Fruit fly (Drosophila melanogaster): ENCODE data around the gene CG3285.
A peak's percentile ranks its signal among the peaks of the same experiment; 100 is the strongest.

CG3285 gene

dm6 chr2L:3376684-3377086 lies 46.0 kb downstream of the CG3285 start, which contains the start of the genes CG9662 and Ptpa (continued):
- TF ChIP-seq Lhr (GFP tag; optimal IDR thresholded peaks at IDR 0.05) (peak; percentile 78), corto (GFP tag; optimal IDR thresholded peaks at IDR 0.05) (no peak), CG4820 (GFP tag; optimal IDR thresholded peaks at IDR 0.05) (peak; percentile 80), crol (GFP tag; IDR thresholded peaks at IDR 0.05) (no peak), fd102C (GFP tag; optimal IDR thresholded peaks at IDR 0.05) (no peak), NfI (GFP tag; optimal IDR thresholded peaks at IDR 0.05) (peak; percentile 82), wek (GFP tag; optimal IDR thresholded peaks at IDR 0.05) (no peak), z (GFP tag; IDR thresholded peaks at IDR 0.05) (no peak), dati (GFP tag; IDR thresholded peaks at IDR 0.05) (no peak), Neu2 (GFP tag; optimal IDR thresholded peaks at IDR 0.05; ENCODE audit: borderline replicate concordance) (peak; percentile 15), CG17359 (tag; optimal IDR thresholded peaks at IDR 0.05) (peak; percentile 66), ham (GFP tag; IDR thresholded peaks at IDR 0.05) (peak; percentile 64; the same call in 1 of the 2 replicates), CG12155 (GFP tag; optimal IDR thresholded peaks at IDR 0.05) (peak; percentile 81), Nf-YA (GFP tag; IDR thresholded peaks at IDR 0.05) (peak; percentile 45; the same call in 1 of the 2 replicates), Ravus (GFP tag; IDR thresholded peaks at IDR 0.05) (peak; percentile 61), hb (GFP tag; IDR thresholded peaks at IDR 0.05; ENCODE audit: partially characterized antibody) (peak; percentile 88), sug (tag; optimal IDR thresholded peaks at IDR 0.05) (peak; percentile 78), Fer1 (GFP tag; optimal IDR thresholded peaks at IDR 0.05) (no peak), chinmo (GFP tag; IDR thresholded peaks at IDR 0.05; ENCODE audit: partially characterized antibody) (0 out of 4 replicates have a peak, but pooled peaks have one; percentile 72), CG31224 (GFP tag; IDR thresholded peaks at IDR 0.05) (peak; percentile 73), HLHmδ (GFP tag; optimal IDR thresholded peaks at IDR 0.05) (no peak), bsh (GFP tag; optimal IDR thresholded peaks at IDR 0.05) (peak in 1 of 2 experiments; percentile 63), lov (optimal IDR thresholded peaks at IDR 0.05) (no peak), lov (GFP tag; IDR thresholded peaks at IDR 0.05) (0 out of 3 replicates have a peak, but pooled peaks have one; percentile 43), CG10147 (GFP tag; optimal IDR thresholded peaks at IDR 0.05) (peak; percentile 55), maf-S (GFP tag; optimal IDR thresholded peaks at IDR 0.05) (peak; percentile 85), klu (GFP tag; IDR thresholded peaks at IDR 0.05) (peak; percentile 85), Nf-YC (tag; optimal IDR thresholded peaks at IDR 0.05) (no peak), CG3838 (GFP tag; optimal IDR thresholded peaks at IDR 0.05) (peak; percentile 13), BtbVII (GFP tag; optimal IDR thresholded peaks at IDR 0.05) (no peak), Sin3A (optimal IDR thresholded peaks at IDR 0.05) (peak; percentile 99), al (GFP tag; IDR thresholded peaks at IDR 0.05) (peak; percentile 73), mirr (GFP tag; optimal IDR thresholded peaks at IDR 0.05) (no peak), Sox102F (GFP tag; optimal IDR thresholded peaks at IDR 0.05) (peak; percentile 78), CG16863 (GFP tag; optimal IDR thresholded peaks at IDR 0.05) (peak; percentile 72), CG11398 (GFP tag; optimal IDR thresholded peaks at IDR 0.05) (peak; percentile 60), Opbp (GFP tag; IDR thresholded peaks at IDR 0.05; ENCODE audit: partially characterized antibody) (peak; percentile 77), Aef1 (GFP tag; IDR thresholded peaks at IDR 0.05) (peak; percentile 95), vfl (GFP tag; optimal IDR thresholded peaks at IDR 0.05) (peak; percentile 76), exex (tag; optimal IDR thresholded peaks at IDR 0.05) (no peak), CG31441 (GFP tag; IDR thresholded peaks at IDR 0.05) (peak; percentile 72; the same call in 1 of the 2 replicates), CG12942 (GFP tag; optimal IDR thresholded peaks at IDR 0.05) (peak; percentile 83), CG1603 (tag; optimal IDR thresholded peaks at IDR 0.05) (peak; percentile 89), cwo (GFP tag; optimal IDR thresholded peaks at IDR 0.05) (peak; percentile 21), dysf (GFP tag; IDR thresholded peaks at IDR 0.05) (peak; percentile 90), CG9817 (tag; optimal IDR thresholded peaks at IDR 0.05) (peak; percentile 87), zfh1 (GFP tag; IDR thresholded peaks at IDR 0.05) (peak; percentile 80), Oli (tag; optimal IDR thresholded peaks at IDR 0.05) (peak; percentile 64), Adf1 (GFP tag; IDR thresholded peaks at IDR 0.05) (peak; percentile 50), ac (GFP tag; optimal IDR thresholded peaks at IDR 0.05) (no peak), CG13775 (GFP tag; optimal IDR thresholded peaks at IDR 0.05) (peak; percentile 87)

Measured in whole organism, embryonic.